Worm (Caenorhabditis elegans) whole organism, early embryonic: ENCODE results near the gene nhr-116.

Experiments used
- B0310.2 ChIP-seq: sonication (generic microtip); optimal IDR thresholded peaks from 2 replicates; lab custom pipeline; 2016; ENCODE audit warnings: mild to moderate bottlenecking, missing genetic modification characterization, missing compliant biosample characterization
- F13C5.2 ChIP-seq: sonication (generic microtip); optimal IDR thresholded peaks from 2 replicates; lab custom pipeline; 2017; ENCODE audit warnings: mild to moderate bottlenecking, missing genetic modification characterization, inconsistent platforms, missing compliant biosample characterization
- aly-1 ChIP-seq: sonication (generic microtip); optimal IDR thresholded peaks from 2 replicates; lab custom pipeline; 2016; ENCODE audit warnings: missing genetic modification characterization, missing compliant biosample characterization
- ama-1 ChIP-seq: fragments of 150-350 bp; optimal IDR thresholded peaks from 2 replicates; lab custom pipeline; 2014
- ceh-36 ChIP-seq: sonication (generic microtip); optimal IDR thresholded peaks from 2 replicates; lab custom pipeline; 2016; ENCODE audit warnings: missing genetic modification characterization, inconsistent platforms, missing compliant biosample characterization
- ets-7 ChIP-seq: sonication (generic microtip); optimal IDR thresholded peaks from 2 replicates; lab custom pipeline; 2016; ENCODE audit warnings: missing genotype, missing genetic modification characterization, missing compliant biosample characterization
- flt-1 ChIP-seq: fragments of 200-800 bp; sonication (Bioruptor generic); IDR thresholded peaks from 2 replicates; pipeline ENCODE4 v1.3.6; 2022; ENCODE audit warnings: missing genetic modification characterization, missing compliant biosample characterization
- hmbx-1 ChIP-seq: sonication (generic microtip); optimal IDR thresholded peaks from 2 replicates; lab custom pipeline; 2016; ENCODE audit warnings: mild to moderate bottlenecking, missing genetic modification characterization, missing compliant biosample characterization
- hmg-4 ChIP-seq: fragments of 200-800 bp; sonication (Bioruptor generic); optimal IDR thresholded peaks from 2 replicates; lab custom pipeline; 2018; ENCODE audit warnings: mild to moderate bottlenecking, missing genetic modification characterization, missing compliant biosample characterization
- hnd-1 ChIP-seq: sonication (generic microtip); optimal IDR thresholded peaks from 2 replicates; lab custom pipeline; 2016; ENCODE audit warnings: missing genetic modification characterization, missing compliant biosample characterization
- pes-1 ChIP-seq: fragments of 200-800 bp; sonication (Bioruptor generic); IDR thresholded peaks from 2 replicates; pipeline ENCODE4 v1.3.6; 2022; ENCODE audit warnings: missing genetic modification reagents, missing genetic modification characterization, missing compliant biosample characterization
- scrt-1 ChIP-seq: fragments of 200-800 bp; sonication (Bioruptor generic); IDR thresholded peaks from 2 replicates; pipeline ENCODE4 v1.3.6; 2022; ENCODE audit warnings: missing genetic modification characterization, missing compliant biosample characterization
- sea-1 ChIP-seq: fragments of 200-800 bp; sonication (Bioruptor generic); conservative IDR thresholded peaks from 2 replicates; pipeline ENCODE4 v1.3.6; 2022; ENCODE audit warnings: missing genetic modification characterization, missing compliant biosample characterization
- tbx-11 ChIP-seq: fragments of 200-800 bp; sonication (Bioruptor generic); IDR thresholded peaks from 2 replicates; pipeline ENCODE4 v1.3.6; 2022; ENCODE audit warnings: missing genetic modification characterization, missing compliant biosample characterization

DNA sequence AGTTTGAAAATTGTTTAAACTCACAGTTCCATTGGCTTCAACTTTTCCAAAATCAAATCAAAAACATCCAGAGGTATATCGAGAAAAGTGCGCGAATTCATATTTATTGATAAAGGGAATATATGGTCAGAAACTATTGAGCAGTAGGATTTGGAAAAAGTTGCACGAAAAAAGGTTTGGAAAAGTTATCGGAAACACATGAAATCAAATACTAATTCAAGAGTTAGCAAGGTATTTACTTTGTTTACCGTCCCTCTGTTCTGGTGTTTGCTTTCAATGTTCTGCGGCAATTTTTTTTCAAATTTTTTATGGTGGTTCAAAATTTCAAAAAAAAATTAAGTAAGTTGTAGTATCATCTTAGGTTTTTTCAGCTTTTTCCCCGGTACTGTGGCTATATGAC lies 12.7 kb upstream of the nhr-116 start, which contains the start of gene fbxa-45:
- TF ChIP-seq ama-1 (lab: Kevin White, UChicago) = no peak
- TF ChIP-seq B0310.2 (tag; lab: Kevin White, UChicago) = no peak
- TF ChIP-seq ets-7 (tag; lab: Kevin White, UChicago) = no peak
- TF ChIP-seq hnd-1 = no peak
- no peak for TF ChIP-seq scrt-1
- TF ChIP-seq pes-1 (GFP tag; lab: Robert Waterston, UW) = no peak
- TF ChIP-seq flt-1 (GFP tag; lab: Robert Waterston, UW) = no peak
- TF ChIP-seq hmg-4 = no peak
- TF ChIP-seq sea-1 (GFP tag; lab: Robert Waterston, UW) = no peak
- TF ChIP-seq ceh-36 = no peak
- TF ChIP-seq tbx-11 (GFP tag; lab: Robert Waterston, UW) = no peak
- no peak for TF ChIP-seq hmbx-1 (tag; lab: Kevin White, UChicago)
- TF ChIP-seq F13C5.2 = no peak
- no peak for TF ChIP-seq aly-1 (tag; lab: Kevin White, UChicago)
